Fruit fly (Drosophila melanogaster): ENCODE results near the gene Bre1.

- no peak for TF ChIP-seq psq (optimal IDR thresholded peaks at IDR 0.05)
- TF ChIP-seq insv (optimal IDR thresholded peaks at IDR 0.05) = no peak
- no peak for TF ChIP-seq ttk (optimal IDR thresholded peaks at IDR 0.05)
Measured at dm6 chr3L:5810633-5811341, 16.8 kb upstream of the Bre1 start, which contains the start of the genes S6k and kri.
